Fruit fly (Drosophila melanogaster): Measurements from ENCODE around the gene Nnk.
"Not testable (repeated sequence)": the region's sequence is repeated elsewhere in the genome, so short reads cannot be mapped to it uniquely, and the experiment has no call there.

Gene Nnk

dm6 chr3R:17787780-17788179 lies 17.3 kb downstream of the Nnk start:
- TF ChIP-seq Myc (optimal IDR thresholded peaks at IDR 0.05) (no peak), h (optimal IDR thresholded peaks at IDR 0.05) (no peak), Sin3A (optimal IDR thresholded peaks at IDR 0.05) (no peak), psq (optimal IDR thresholded peaks at IDR 0.05) (no peak), insv (optimal IDR thresholded peaks at IDR 0.05) (no peak), ttk (optimal IDR thresholded peaks at IDR 0.05) (no peak)

dm6 chr3R:17784189-17784588 lies 20.9 kb downstream of the Nnk start:
- no peak for TF ChIP-seq insv (optimal IDR thresholded peaks at IDR 0.05)
- no peak for TF ChIP-seq ttk (optimal IDR thresholded peaks at IDR 0.05)
- no peak for TF ChIP-seq psq (optimal IDR thresholded peaks at IDR 0.05)
- TF ChIP-seq Myc (optimal IDR thresholded peaks at IDR 0.05) = no peak
- no peak for TF ChIP-seq h (optimal IDR thresholded peaks at IDR 0.05)
- TF ChIP-seq Sin3A (optimal IDR thresholded peaks at IDR 0.05) = no peak

- TF ChIP-seq insv (optimal IDR thresholded peaks at IDR 0.05) (no peak), Myc (optimal IDR thresholded peaks at IDR 0.05) (no peak)
Measured at dm6 chr3R:17783144-17783543, 21.9 kb downstream of the Nnk start.

- no peak for TF ChIP-seq ttk (optimal IDR thresholded peaks at IDR 0.05)
- TF ChIP-seq h (optimal IDR thresholded peaks at IDR 0.05) = no peak
- TF ChIP-seq psq (optimal IDR thresholded peaks at IDR 0.05) = no peak
- no peak for TF ChIP-seq Sin3A (optimal IDR thresholded peaks at IDR 0.05)
- TF ChIP-seq insv (optimal IDR thresholded peaks at IDR 0.05) = no peak
- TF ChIP-seq Myc (optimal IDR thresholded peaks at IDR 0.05) = no peak
Measured at dm6 chr3R:17781371-17781770, 23.7 kb downstream of the Nnk start.

- TF ChIP-seq ttk (optimal IDR thresholded peaks at IDR 0.05) (no peak), insv (optimal IDR thresholded peaks at IDR 0.05) (no peak), Myc (optimal IDR thresholded peaks at IDR 0.05) (no peak), h (optimal IDR thresholded peaks at IDR 0.05) (no peak), Sin3A (optimal IDR thresholded peaks at IDR 0.05) (no peak), psq (optimal IDR thresholded peaks at IDR 0.05) (no peak)
Measured at dm6 chr3R:17776952-17777407, 28.1 kb downstream of the Nnk start.

- TF ChIP-seq insv (optimal IDR thresholded peaks at IDR 0.05) = no peak
Measured at dm6 chr3R:17776104-17776589, 28.9 kb downstream of the Nnk start.

- no peak for TF ChIP-seq Myc (optimal IDR thresholded peaks at IDR 0.05)
Measured at dm6 chr3R:17774538-17774937, 30.5 kb downstream of the Nnk start.

dm6 chr3R:17773893-17774292 lies 31.2 kb downstream of the Nnk start:
- no peak for TF ChIP-seq Myc (optimal IDR thresholded peaks at IDR 0.05)
- no peak for TF ChIP-seq insv (optimal IDR thresholded peaks at IDR 0.05)
- TF ChIP-seq h (optimal IDR thresholded peaks at IDR 0.05) = no peak
- no peak for TF ChIP-seq ttk (optimal IDR thresholded peaks at IDR 0.05)
- no peak for TF ChIP-seq Sin3A (optimal IDR thresholded peaks at IDR 0.05)

- TF ChIP-seq ttk, Myc, psq (optimal IDR thresholded peaks at IDR 0.05): not testable (repeated sequence)
Measured at dm6 chr3R:17763088-17763487, 42.0 kb downstream of the Nnk start, which contains the start of gene TyrR. Gene TyrR, minus strand, starts transcription at chr3R:17763188.

dm6 chr3R:17762261-17762660 lies 42.8 kb downstream of the Nnk start:
- no peak for TF ChIP-seq psq (optimal IDR thresholded peaks at IDR 0.05)
- no peak for TF ChIP-seq Myc (optimal IDR thresholded peaks at IDR 0.05)
- TF ChIP-seq Sin3A (optimal IDR thresholded peaks at IDR 0.05) = no peak
- no peak for TF ChIP-seq h (optimal IDR thresholded peaks at IDR 0.05)
- TF ChIP-seq insv (optimal IDR thresholded peaks at IDR 0.05) = no peak
- TF ChIP-seq ttk (optimal IDR thresholded peaks at IDR 0.05) = no peak

dm6 chr3R:17759773-17760476 lies 45.1 kb downstream of the Nnk start:
- TF ChIP-seq psq (optimal IDR thresholded peaks at IDR 0.05) (no peak), Sin3A (optimal IDR thresholded peaks at IDR 0.05) (no peak), Myc (optimal IDR thresholded peaks at IDR 0.05) (no peak), insv (optimal IDR thresholded peaks at IDR 0.05) (no peak), h (optimal IDR thresholded peaks at IDR 0.05) (no peak), ttk (optimal IDR thresholded peaks at IDR 0.05) (no peak)

dm6 chr3R:17758905-17759304 lies 46.1 kb downstream of the Nnk start:
- no peak for TF ChIP-seq h (optimal IDR thresholded peaks at IDR 0.05)
- TF ChIP-seq psq (optimal IDR thresholded peaks at IDR 0.05) = no peak
- TF ChIP-seq Sin3A (optimal IDR thresholded peaks at IDR 0.05) = no peak
- TF ChIP-seq ttk (optimal IDR thresholded peaks at IDR 0.05) = no peak
- no peak for TF ChIP-seq insv (optimal IDR thresholded peaks at IDR 0.05)
- TF ChIP-seq Myc (optimal IDR thresholded peaks at IDR 0.05) = no peak
